Fruit fly (Drosophila melanogaster) whole organism, embryonic: ENCODE measurements around the gene Ublcp1.
A peak's percentile ranks its signal among the peaks of the same experiment; 100 is the strongest.

ENCODE experiments used
- Adf1 ChIP-seq: fragments of 200-800 bp; sonication (Bioruptor generic); IDR thresholded peaks from 2 replicates; pipeline ENCODE4 v1.3.6; 2022; ENCODE audit warnings: missing biosample characterization, missing genetic modification characterization
- Aef1 ChIP-seq: fragments of 200-800 bp; sonication (Bioruptor generic); IDR thresholded peaks from 3 replicates; pipeline ENCODE4 v1.3.6; 2022; ENCODE audit warnings: missing biosample characterization, missing genetic modification characterization
- CG10209 ChIP-seq: fragments of 200-800 bp; sonication (Bioruptor generic); optimal IDR thresholded peaks from 3 replicates; lab custom pipeline; 2017; ENCODE audit warnings: missing biosample characterization, mild to moderate bottlenecking, missing genetic modification characterization, missing genetic modification reagents
- CG10366 ChIP-seq: fragments of 200-800 bp; sonication (Bioruptor generic); IDR thresholded peaks from 2 replicates; pipeline ENCODE4 v1.3.6; 2022; ENCODE audit warnings: missing biosample characterization, missing genetic modification characterization
- CG10543 ChIP-seq: fragments of 200-800 bp; sonication (Bioruptor generic); optimal IDR thresholded peaks from 3 replicates; lab custom pipeline; 2017; ENCODE audit warnings: missing biosample characterization, mild to moderate bottlenecking, missing genetic modification characterization, moderate library complexity
- CG11456 ChIP-seq: fragments of 200-800 bp; sonication (Bioruptor generic); IDR thresholded peaks from 3 replicates; pipeline ENCODE4 v1.3.6; 2022; ENCODE audit warnings: missing biosample characterization, missing genetic modification characterization
- CG12104 ChIP-seq: fragments of 200-800 bp; sonication (Bioruptor generic); optimal IDR thresholded peaks from 3 replicates; lab custom pipeline; 2016; ENCODE audit warnings: missing biosample characterization, missing genetic modification characterization
- CG12219 ChIP-seq: fragments of 200-800 bp; sonication (Bioruptor generic); optimal IDR thresholded peaks from 3 replicates; lab custom pipeline; 2018; ENCODE audit warnings: missing biosample characterization, mild to moderate bottlenecking, missing genetic modification characterization
- CG12299 ChIP-seq: fragments of 200-800 bp; sonication (Bioruptor generic); optimal IDR thresholded peaks from 2 replicates; lab custom pipeline; 2018; ENCODE audit warnings: missing biosample characterization, mild to moderate bottlenecking, missing genetic modification characterization
- CG12391 ChIP-seq: fragments of 200-800 bp; sonication (Bioruptor generic); optimal IDR thresholded peaks from 3 replicates; lab custom pipeline; 2018; ENCODE audit warnings: missing biosample characterization, mild to moderate bottlenecking, missing genetic modification characterization, moderate library complexity
- CG12659 ChIP-seq: fragments of 200-800 bp; sonication (Bioruptor generic); optimal IDR thresholded peaks from 3 replicates; lab custom pipeline; 2017; ENCODE audit warnings: mild to moderate bottlenecking, missing biosample characterization, missing genetic modification reagents, missing genetic modification characterization
- CG13424 ChIP-seq: fragments of 200-800 bp; sonication (Bioruptor generic); optimal IDR thresholded peaks from 2 replicates; lab custom pipeline; 2019; ENCODE audit warnings: missing biosample characterization, mild to moderate bottlenecking, missing genetic modification characterization, moderate library complexity
- CG13624 ChIP-seq: fragments of 200-800 bp; sonication (Bioruptor generic); optimal IDR thresholded peaks from 2 replicates; lab custom pipeline; 2016; ENCODE audit warnings: missing biosample characterization, missing genetic modification characterization
- CG14441 ChIP-seq: fragments of 200-800 bp; sonication (Bioruptor generic); IDR thresholded peaks from 2 replicates; pipeline ENCODE4 v1.3.6; 2022; ENCODE audit warnings: missing biosample characterization, missing genetic modification characterization
- CG14667 ChIP-seq: fragments of 200-800 bp; sonication (Bioruptor generic); IDR thresholded peaks from 2 replicates; pipeline ENCODE4 v1.3.6; 2022; ENCODE audit warnings: missing biosample characterization, missing genetic modification characterization
- CG14710 ChIP-seq: fragments of 200-800 bp; sonication (Bioruptor generic); optimal IDR thresholded peaks from 3 replicates; lab custom pipeline; 2019; ENCODE audit warnings: missing biosample characterization, mild to moderate bottlenecking, missing genetic modification characterization, moderate library complexity
- CG18011 ChIP-seq: fragments of 200-800 bp; sonication (Bioruptor generic); optimal IDR thresholded peaks from 2 replicates; lab custom pipeline; 2017; ENCODE audit warnings: missing biosample characterization, missing genetic modification characterization, mild to moderate bottlenecking, moderate library complexity, missing genotype
- CG18619 ChIP-seq: fragments of 200-800 bp; sonication (Bioruptor generic); optimal IDR thresholded peaks from 3 replicates; lab custom pipeline; 2017; ENCODE audit warnings: missing biosample characterization, mild to moderate bottlenecking, missing genetic modification characterization
- CG33213 ChIP-seq: fragments of 200-800 bp; sonication (Bioruptor generic); optimal IDR thresholded peaks from 3 replicates; lab custom pipeline; 2016; ENCODE audit warnings: missing biosample characterization, missing genetic modification characterization
- CG3847 ChIP-seq: fragments of 200-800 bp; sonication (Bioruptor generic); IDR thresholded peaks from 2 replicates; pipeline ENCODE4 v1.3.6; 2022; ENCODE audit warnings: missing biosample characterization, missing genetic modification characterization
- D19B ChIP-seq: fragments of 200-800 bp; sonication (Bioruptor generic); optimal IDR thresholded peaks from 2 replicates; lab custom pipeline; 2017; ENCODE audit warnings: missing biosample characterization, mild to moderate bottlenecking, missing genetic modification characterization
- Dbx ChIP-seq: fragments of 200-800 bp; sonication (Bioruptor generic); IDR thresholded peaks from 3 replicates; pipeline ENCODE4 v1.3.6; 2022; ENCODE audit warnings: missing biosample characterization, missing genetic modification characterization
- Dll ChIP-seq: fragments of 200-800 bp; sonication (Bioruptor generic); IDR thresholded peaks from 4 replicates; pipeline ENCODE4 v1.3.6; 2022; ENCODE audit warnings: missing biosample characterization, missing genetic modification characterization; ENCODE audit not compliant: partially characterized antibody
- H2.0 ChIP-seq: fragments of 200-800 bp; sonication (Bioruptor generic); IDR thresholded peaks from 2 replicates; pipeline ENCODE4 v1.3.6; 2022; ENCODE audit warnings: missing biosample characterization, missing genetic modification characterization
- Jarid2 ChIP-seq: fragments of 200-800 bp; sonication (Bioruptor generic); optimal IDR thresholded peaks from 3 replicates; lab custom pipeline; 2017; ENCODE audit warnings: mild to moderate bottlenecking, missing biosample characterization, missing genetic modification reagents, missing genetic modification characterization
- MBD-R2 ChIP-seq: fragments of 200-800 bp; sonication (Bioruptor generic); IDR thresholded peaks from 2 replicates; pipeline ENCODE4 v1.3.6; 2022; ENCODE audit warnings: missing biosample characterization, missing genetic modification characterization
- Med ChIP-seq: fragments of 200-800 bp; sonication (Bioruptor generic); peaks from one replicate; lab custom pipeline; 2016; ENCODE audit warnings: missing biosample characterization, missing genetic modification characterization, mild to moderate bottlenecking, inconsistent platforms, moderate library complexity
- NC2α ChIP-seq: fragments of 200-800 bp; sonication (Bioruptor generic); optimal IDR thresholded peaks from 2 replicates; lab custom pipeline; 2016; ENCODE audit warnings: missing biosample characterization, missing genetic modification characterization
- NFAT ChIP-seq: fragments of 200-800 bp; sonication (Bioruptor generic); IDR thresholded peaks from 2 replicates; pipeline ENCODE4 v1.3.6; 2022; ENCODE audit warnings: missing biosample characterization, missing genetic modification characterization
- Nf-YB ChIP-seq: fragments of 200-800 bp; sonication (Bioruptor generic); optimal IDR thresholded peaks from 3 replicates; lab custom pipeline; 2019; ENCODE audit warnings: missing biosample characterization, mild to moderate bottlenecking, missing genetic modification characterization, moderate library complexity
- Oaz ChIP-seq: fragments of 200-800 bp; sonication (Bioruptor generic); IDR thresholded peaks from 2 replicates; pipeline ENCODE4 v1.3.6; 2022; ENCODE audit warnings: missing biosample characterization, missing genetic modification characterization
- Rx ChIP-seq: fragments of 200-800 bp; sonication (Bioruptor generic); IDR thresholded peaks from 2 replicates; pipeline ENCODE4 v1.3.6; 2022; ENCODE audit warnings: missing biosample characterization, missing genetic modification characterization
- Sin3A ChIP-seq: fragments of >200 bp; optimal IDR thresholded peaks from 2 replicates; lab custom pipeline; 2018
- Sry-β ChIP-seq: fragments of 200-800 bp; sonication (Bioruptor generic); optimal IDR thresholded peaks from 2 replicates; lab custom pipeline; 2018; ENCODE audit warnings: missing biosample characterization, mild to moderate bottlenecking, missing genetic modification characterization, moderate library complexity
- Stat92E ChIP-seq, 3 experiments: fragments of >200 bp in 2 of 3; fragments of 200-800 bp in 1 of 3; sonication (Bioruptor generic) in 1 of 3; optimal IDR thresholded peaks; 2 replicates each; lab custom pipeline; 2017 to 2019; ENCODE audit warnings: missing biosample characterization in 3 of 3, missing genetic modification characterization in 3 of 3, mild to moderate bottlenecking in 1 of 3, moderate library complexity in 1 of 3
- exex ChIP-seq: fragments of 200-800 bp; sonication (Bioruptor generic); optimal IDR thresholded peaks from 4 replicates; lab custom pipeline; 2018; ENCODE audit warnings: missing biosample characterization, mild to moderate bottlenecking, missing genetic modification characterization, moderate library complexity
- gfzf ChIP-seq: fragments of 200-800 bp; sonication (Bioruptor generic); optimal IDR thresholded peaks from 2 replicates; lab custom pipeline; 2016; ENCODE audit warnings: missing biosample characterization, mild to moderate bottlenecking, missing genetic modification characterization, moderate library complexity
- hb ChIP-seq: fragments of 200-800 bp; sonication (Bioruptor generic); IDR thresholded peaks from 3 replicates; pipeline ENCODE4 v1.3.6; 2022; ENCODE audit warnings: missing biosample characterization, missing genetic modification characterization; ENCODE audit not compliant: partially characterized antibody
- jumu ChIP-seq: fragments of 200-800 bp; sonication (Bioruptor generic); optimal IDR thresholded peaks from 3 replicates; lab custom pipeline; 2016; ENCODE audit warnings: missing biosample characterization, missing genetic modification characterization
- lmd ChIP-seq: fragments of 200-800 bp; sonication (Bioruptor generic); IDR thresholded peaks from 2 replicates; pipeline ENCODE4 v1.3.6; 2022; ENCODE audit warnings: missing biosample characterization, missing genetic modification characterization
- maf-S ChIP-seq: fragments of 200-800 bp; sonication (Bioruptor generic); optimal IDR thresholded peaks from 2 replicates; lab custom pipeline; 2016; ENCODE audit warnings: missing biosample characterization, missing genetic modification characterization
- pfk ChIP-seq: fragments of 200-800 bp; sonication (Bioruptor generic); optimal IDR thresholded peaks from 2 replicates; lab custom pipeline; 2018; ENCODE audit warnings: missing biosample characterization, mild to moderate bottlenecking, missing genetic modification characterization, moderate library complexity
- pum ChIP-seq: fragments of 200-800 bp; sonication (Bioruptor generic); optimal IDR thresholded peaks from 2 replicates; lab custom pipeline; 2016; ENCODE audit warnings: missing biosample characterization, missing genetic modification characterization
- salm ChIP-seq: fragments of 200-800 bp; sonication (Bioruptor generic); optimal IDR thresholded peaks from 2 replicates; lab custom pipeline; 2018; ENCODE audit warnings: missing biosample characterization, mild to moderate bottlenecking, missing genetic modification characterization
- sd ChIP-seq: fragments of 200-800 bp; sonication (Bioruptor generic); optimal IDR thresholded peaks from 3 replicates; lab custom pipeline; 2018; ENCODE audit warnings: missing biosample characterization, mild to moderate bottlenecking, missing genetic modification characterization, moderate library complexity

Gene Ublcp1

DNA sequence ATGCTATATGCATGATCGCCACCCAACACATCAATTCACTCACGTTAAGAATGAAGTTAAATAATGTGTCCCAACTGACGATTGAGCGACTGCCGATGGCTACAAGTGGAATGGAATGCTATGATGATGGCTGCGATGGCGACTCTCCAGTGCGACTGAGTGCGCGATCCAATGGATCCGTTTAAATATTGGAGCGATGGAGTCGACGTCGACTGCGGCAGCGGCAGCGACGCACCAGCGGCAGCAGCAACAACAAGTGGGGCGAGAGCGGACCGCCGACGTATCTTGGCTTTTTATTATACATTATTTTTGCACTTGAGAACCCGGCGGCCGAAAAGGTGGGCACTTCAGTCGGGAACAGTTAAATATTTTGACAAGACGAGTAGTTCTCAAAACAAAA is 3.9 kb upstream of the Ublcp1 start:
- TF ChIP-seq CG11456 (GFP tag; lab: Robert Waterston, UW) (0 out of 3 replicates have a peak, but pooled peaks have one; percentile 42), Stat92E (GFP tag; optimal IDR thresholded peaks at IDR 0.05; lab: Kevin White, UChicago) (no peak), Med (peak; percentile 72), Jarid2 (peak; percentile 14), Adf1 (GFP tag; lab: Robert Waterston, UW) (peak; percentile 93), pfk (GFP tag; lab: Kevin White, UChicago) (peak; percentile 29), sd (tag; lab: Kevin White, UChicago) (peak; percentile 10), CG12299 (tag; lab: Kevin White, UChicago) (no peak), jumu (GFP tag; lab: Kevin White, UChicago) (no peak), MBD-R2 (GFP tag; lab: Robert Waterston, UW) (0 out of 2 replicates have a peak, but pooled peaks have one; percentile 9)

DNA sequence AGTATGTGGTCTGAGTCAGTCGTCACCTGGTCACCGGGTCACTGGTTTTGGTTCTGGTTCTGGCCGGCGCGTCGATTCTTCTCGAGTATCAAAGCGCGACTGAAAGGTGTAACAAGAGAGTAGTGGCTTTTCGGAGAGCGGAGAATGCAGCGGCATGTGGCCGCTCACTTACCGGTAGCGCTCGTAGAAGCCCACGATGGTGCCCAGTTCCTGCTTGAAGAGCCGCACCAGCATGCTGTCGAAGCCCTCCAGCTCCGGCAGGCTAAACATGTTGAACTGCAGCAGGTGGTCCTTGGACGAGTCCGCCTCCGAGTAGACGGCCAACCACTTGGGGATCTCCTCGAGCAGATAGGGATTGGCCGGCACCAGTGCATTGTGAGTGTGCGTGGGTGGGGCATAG is 2.4 kb upstream of the Ublcp1 start, which contains the start of gene Ctns:
Ctns (minus strand) TSS at position 101 of the 400 bp plus-strand sequence.
- TF ChIP-seq CG14667 (no peak), lmd (peak; percentile 15; the same call in 1 of the 2 replicates)

DNA sequence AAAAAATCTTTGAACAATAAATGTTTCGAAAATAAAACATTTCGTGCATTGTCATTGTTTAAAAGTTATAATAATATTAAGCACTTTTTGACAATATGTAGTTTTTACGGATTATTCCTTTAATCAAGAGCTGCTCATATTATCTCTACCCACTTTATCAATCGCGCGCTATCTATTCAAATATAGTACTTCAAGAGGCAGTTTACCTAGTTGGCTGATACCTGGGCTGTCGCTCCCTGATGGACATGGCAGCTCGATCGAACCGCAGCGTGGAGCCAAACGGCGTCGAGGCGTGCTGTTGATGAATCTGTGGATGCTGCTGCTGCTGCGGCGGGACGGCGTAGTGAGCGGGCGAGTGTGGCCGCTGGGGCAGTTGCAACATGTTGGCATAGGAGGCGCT is 1.1 kb upstream of the Ublcp1 start:
- TF ChIP-seq CG12659 (GFP tag; lab: Kevin White, UChicago) (no peak), gfzf (GFP tag; lab: Kevin White, UChicago) (no peak)

dm6 chr3R:23067209-23067826 is 6.0 kb downstream of the Ublcp1 start, which contains the start of gene CG17111:
Gene CG17111 (minus strand): TSS chr3R:23067259.
- TF ChIP-seq exex, result no peak
- TF ChIP-seq H2.0 (GFP tag; lab: Robert Waterston, UW), result no peak
- no peak for TF ChIP-seq CG12219 (GFP tag; lab: Kevin White, UChicago)
- no peak for TF ChIP-seq CG14441 (GFP tag; lab: Robert Waterston, UW)
- no peak for TF ChIP-seq Nf-YB (GFP tag; lab: Kevin White, UChicago)
- no peak for TF ChIP-seq CG33213
- no peak for TF ChIP-seq Oaz
- no peak for TF ChIP-seq Rx (GFP tag; lab: Robert Waterston, UW)
- TF ChIP-seq NC2α, result no peak
- TF ChIP-seq CG14710 (tag; lab: Kevin White, UChicago), result no peak
- TF ChIP-seq Sry-β (GFP tag; lab: Kevin White, UChicago), result no peak
- no peak for TF ChIP-seq CG10543 (GFP tag; lab: Kevin White, UChicago)
- no peak for TF ChIP-seq D19B (GFP tag; lab: Kevin White, UChicago)
- TF ChIP-seq Sin3A (lab: Kevin White, UChicago), result no peak
- TF ChIP-seq Aef1, result no peak
- no peak for TF ChIP-seq maf-S
- TF ChIP-seq CG12391 (tag; lab: Kevin White, UChicago), result peak; percentile 46
- TF ChIP-seq CG12104 (GFP tag; lab: Kevin White, UChicago), result no peak
- TF ChIP-seq CG13624 (GFP tag; lab: Kevin White, UChicago), result no peak
- no peak for TF ChIP-seq pum (GFP tag; lab: Kevin White, UChicago)
- TF ChIP-seq CG18011 (GFP tag; lab: Kevin White, UChicago), result no peak
- TF ChIP-seq hb (GFP tag; lab: Robert Waterston, UW), result no peak
- TF ChIP-seq Dbx (GFP tag; lab: Robert Waterston, UW), result no peak
- TF ChIP-seq CG18619 (GFP tag; lab: Kevin White, UChicago), result peak; percentile 35
- TF ChIP-seq salm (tag; lab: Kevin White, UChicago), result no peak
- peak; percentile 36 for TF ChIP-seq CG10209 (GFP tag; lab: Kevin White, UChicago)
- no peak for TF ChIP-seq CG3847 (GFP tag; lab: Robert Waterston, UW)
- TF ChIP-seq NFAT (GFP tag; lab: Robert Waterston, UW), result no peak
- no peak for TF ChIP-seq Dll (GFP tag; lab: Robert Waterston, UW)
- TF ChIP-seq CG13424 (tag; lab: Kevin White, UChicago), result peak; percentile 54
- no peak for TF ChIP-seq CG10366 (GFP tag; lab: Robert Waterston, UW)
